Fruit fly (Drosophila melanogaster) whole organism, embryonic: ENCODE measurements around the gene CG33934.
A peak's percentile ranks its signal among the peaks of the same experiment; 100 is the strongest.

Experiments used
- B-H1 ChIP-seq: fragments of 200-800 bp; sonication (Bioruptor generic); IDR thresholded peaks from 3 replicates; pipeline ENCODE4 v1.3.6; 2022; ENCODE audit warnings: missing biosample characterization, missing genetic modification characterization
- B-H2 ChIP-seq: fragments of 200-800 bp; sonication (Bioruptor generic); optimal IDR thresholded peaks from 2 replicates; lab custom pipeline; 2018; ENCODE audit warnings: missing biosample characterization, mild to moderate bottlenecking, missing genetic modification characterization
- CG11093 ChIP-seq: fragments of 200-800 bp; sonication (Bioruptor generic); IDR thresholded peaks from 3 replicates; pipeline ENCODE4 v1.3.6; 2022; ENCODE audit warnings: missing biosample characterization, missing genetic modification characterization
- CG13624 ChIP-seq: fragments of 200-800 bp; sonication (Bioruptor generic); optimal IDR thresholded peaks from 2 replicates; lab custom pipeline; 2016; ENCODE audit warnings: missing biosample characterization, missing genetic modification characterization
- CG15011 ChIP-seq: fragments of 200-800 bp; sonication (Bioruptor generic); optimal IDR thresholded peaks from 3 replicates; lab custom pipeline; 2018; ENCODE audit warnings: missing biosample characterization, mild to moderate bottlenecking, missing genetic modification characterization
- CG1603 ChIP-seq: fragments of 200-800 bp; sonication (Bioruptor generic); optimal IDR thresholded peaks from 2 replicates; lab custom pipeline; 2019; ENCODE audit warnings: missing biosample characterization, mild to moderate bottlenecking, missing genetic modification characterization, moderate library complexity
- CG17612 ChIP-seq: fragments of 200-800 bp; sonication (Bioruptor generic); IDR thresholded peaks from 2 replicates; pipeline ENCODE4 v1.3.6; 2022; ENCODE audit warnings: missing biosample characterization, missing genetic modification characterization
- CG18262 ChIP-seq: fragments of 200-800 bp; optimal IDR thresholded peaks from 3 replicates; lab custom pipeline; 2019; ENCODE audit warnings: missing biosample characterization, mild to moderate bottlenecking, missing genetic modification characterization, moderate library complexity
- CG1832 ChIP-seq: fragments of 200-800 bp; sonication (Bioruptor generic); optimal IDR thresholded peaks from 2 replicates; lab custom pipeline; 2017; ENCODE audit warnings: missing biosample characterization, mild to moderate bottlenecking, missing genetic modification characterization, inconsistent platforms
- CG18764 ChIP-seq: fragments of 200-800 bp; sonication (Bioruptor generic); optimal IDR thresholded peaks from 3 replicates; lab custom pipeline; 2016; ENCODE audit warnings: missing biosample characterization, missing genetic modification characterization
- CG2129 ChIP-seq: fragments of 200-800 bp; sonication (Bioruptor generic); IDR thresholded peaks from 2 replicates; pipeline ENCODE4 v1.3.6; 2022; ENCODE audit warnings: missing biosample characterization, missing genetic modification characterization; ENCODE audit not compliant: partially characterized antibody
- CG2678 ChIP-seq: fragments of 200-800 bp; sonication (Bioruptor generic); optimal IDR thresholded peaks from 3 replicates; lab custom pipeline; 2019; ENCODE audit warnings: missing biosample characterization, mild to moderate bottlenecking, missing genetic modification characterization, moderate library complexity
- CG3065 ChIP-seq: fragments of 200-800 bp; sonication (Bioruptor generic); optimal IDR thresholded peaks from 2 replicates; lab custom pipeline; 2016; ENCODE audit warnings: missing biosample characterization, missing genetic modification characterization
- CG31388 ChIP-seq: fragments of 200-800 bp; sonication (Bioruptor generic); optimal IDR thresholded peaks from 2 replicates; lab custom pipeline; 2016; ENCODE audit warnings: missing biosample characterization, missing genetic modification characterization
- CG3838 ChIP-seq: fragments of 200-800 bp; sonication (Bioruptor generic); optimal IDR thresholded peaks from 3 replicates; lab custom pipeline; 2016; ENCODE audit warnings: missing biosample characterization, missing genetic modification characterization
- CG43689 ChIP-seq: fragments of 200-800 bp; sonication (Bioruptor generic); IDR thresholded peaks from 2 replicates; pipeline ENCODE4 v1.3.6; 2022; ENCODE audit warnings: missing biosample characterization, missing genetic modification characterization
- CG5953 ChIP-seq: fragments of 200-800 bp; sonication (Bioruptor generic); IDR thresholded peaks from 2 replicates; pipeline ENCODE4 v1.3.6; 2022; ENCODE audit warnings: missing biosample characterization, missing genetic modification characterization
- CG7987 ChIP-seq: fragments of 200-800 bp; sonication (Bioruptor generic); optimal IDR thresholded peaks from 2 replicates; lab custom pipeline; 2018; ENCODE audit warnings: missing biosample characterization, mild to moderate bottlenecking, missing genetic modification characterization, moderate library complexity
- CG8944 ChIP-seq: fragments of 200-800 bp; sonication (Bioruptor generic); optimal IDR thresholded peaks from 3 replicates; lab custom pipeline; 2016; ENCODE audit warnings: missing biosample characterization, missing genetic modification characterization
- D ChIP-seq, 2 experiments: fragments of 200-800 bp in 1 of 2; fragments of >200 bp in 1 of 2; sonication (Bioruptor generic) in 1 of 2; optimal IDR thresholded peaks; 2 replicates in 1 of 2; 3 replicates in 1 of 2; lab custom pipeline; 2017; ENCODE audit warnings: mild to moderate bottlenecking in 1 of 2, missing biosample characterization in 1 of 2, missing genetic modification characterization in 1 of 2, missing genetic modification reagents in 1 of 2
- Dbx ChIP-seq: fragments of 200-800 bp; sonication (Bioruptor generic); IDR thresholded peaks from 3 replicates; pipeline ENCODE4 v1.3.6; 2022; ENCODE audit warnings: missing biosample characterization, missing genetic modification characterization
- Drgx ChIP-seq: fragments of 200-800 bp; sonication (Bioruptor generic); IDR thresholded peaks from 2 replicates; pipeline ENCODE4 v1.3.6; 2022; ENCODE audit warnings: missing biosample characterization, missing genetic modification characterization
- E2f2 ChIP-seq: fragments of 200-800 bp; sonication (Bioruptor generic); IDR thresholded peaks from 2 replicates; pipeline ENCODE4 v1.3.6; 2022; ENCODE audit warnings: missing biosample characterization, missing genetic modification characterization
- HHEX ChIP-seq: fragments of 200-800 bp; sonication (Bioruptor generic); optimal IDR thresholded peaks from 3 replicates; lab custom pipeline; 2017; ENCODE audit warnings: missing biosample characterization, mild to moderate bottlenecking, missing genetic modification characterization, missing genetic modification reagents
- HLH4C ChIP-seq: fragments of 200-800 bp; sonication (Bioruptor generic); IDR thresholded peaks from 3 replicates; pipeline ENCODE4 v1.3.6; 2022; ENCODE audit warnings: missing biosample characterization, missing genetic modification characterization; ENCODE audit not compliant: partially characterized antibody
- Mad ChIP-seq: fragments of 200-800 bp; sonication (Bioruptor generic); optimal IDR thresholded peaks from 2 replicates; lab custom pipeline; 2016; ENCODE audit warnings: missing biosample characterization, missing genetic modification characterization
- Neu2 ChIP-seq: fragments of 200-800 bp; sonication (Bioruptor generic); optimal IDR thresholded peaks from 3 replicates; lab custom pipeline; 2016; ENCODE audit warnings: missing biosample characterization, missing genetic modification characterization, borderline replicate concordance
- Trl ChIP-seq, 3 experiments: fragments of >200 bp in 2 of 3; fragments of 200-800 bp in 1 of 3; sonication (Bioruptor generic) in 1 of 3; optimal IDR thresholded peaks; 2 replicates in 1 of 3; 3 replicates in 2 of 3; lab custom pipeline; 2016 to 2017; ENCODE audit warnings: missing biosample characterization in 1 of 3, missing genetic modification characterization in 1 of 3
- amos ChIP-seq: fragments of 200-800 bp; sonication (Bioruptor generic); IDR thresholded peaks from 2 replicates; pipeline ENCODE4 v1.3.6; 2022; ENCODE audit warnings: missing biosample characterization, missing genetic modification characterization; ENCODE audit not compliant: partially characterized antibody
- ap ChIP-seq: fragments of 200-800 bp; sonication (Bioruptor generic); IDR thresholded peaks from 2 replicates; pipeline ENCODE4 v1.3.6; 2022; ENCODE audit warnings: missing biosample characterization, missing genetic modification characterization
- ara ChIP-seq: fragments of 200-800 bp; sonication (Bioruptor generic); IDR thresholded peaks from 2 replicates; pipeline ENCODE4 v1.3.6; 2022; ENCODE audit warnings: missing biosample characterization, missing genetic modification characterization
- az2 ChIP-seq: fragments of 200-800 bp; sonication (Bioruptor generic); optimal IDR thresholded peaks from 3 replicates; lab custom pipeline; 2016; ENCODE audit warnings: missing biosample characterization, missing genetic modification characterization
- bowl ChIP-seq: fragments of 200-800 bp; sonication (Bioruptor generic); IDR thresholded peaks from 2 replicates; pipeline ENCODE4 v1.3.6; 2022; ENCODE audit warnings: missing biosample characterization, missing genetic modification characterization
- btn ChIP-seq: fragments of 200-800 bp; sonication (Bioruptor generic); optimal IDR thresholded peaks from 2 replicates; lab custom pipeline; 2016; ENCODE audit warnings: missing biosample characterization, missing genetic modification characterization
- ci ChIP-seq: fragments of 200-800 bp; sonication (Bioruptor generic); IDR thresholded peaks from 3 replicates; pipeline ENCODE4 v1.3.6; 2022; ENCODE audit warnings: missing biosample characterization, missing genetic modification characterization
- dan ChIP-seq: fragments of 200-800 bp; sonication (Bioruptor generic); IDR thresholded peaks from 2 replicates; pipeline ENCODE4 v1.3.6; 2022; ENCODE audit warnings: missing biosample characterization, missing genetic modification characterization
- ems ChIP-seq: fragments of 200-800 bp; sonication (Bioruptor generic); optimal IDR thresholded peaks from 3 replicates; lab custom pipeline; 2016; ENCODE audit warnings: missing biosample characterization, missing genetic modification characterization
- grau ChIP-seq: fragments of 200-800 bp; optimal IDR thresholded peaks from 3 replicates; lab custom pipeline; 2019; ENCODE audit warnings: missing biosample characterization, mild to moderate bottlenecking, missing genetic modification characterization, moderate library complexity
- lilli ChIP-seq: fragments of 200-800 bp; sonication (Bioruptor generic); optimal IDR thresholded peaks from 3 replicates; lab custom pipeline; 2016; ENCODE audit warnings: missing biosample characterization, missing genetic modification characterization
- lov ChIP-seq, 2 experiments: fragments of 200-800 bp in 1 of 2; fragments of >200 bp in 1 of 2; sonication (Bioruptor generic) in 1 of 2; IDR thresholded peaks in 1 of 2; optimal IDR thresholded peaks in 1 of 2; 2 replicates in 1 of 2; 3 replicates in 1 of 2; pipeline versions ENCODE4 v1.3.6 to Lab custom; 2017 to 2022; ENCODE audit warnings: missing biosample characterization in 1 of 2, missing genetic modification characterization in 1 of 2
- mam ChIP-seq: fragments of 200-800 bp; sonication (Bioruptor generic); optimal IDR thresholded peaks from 3 replicates; lab custom pipeline; 2016; ENCODE audit warnings: missing biosample characterization, missing genetic modification characterization
- pb ChIP-seq: fragments of 200-800 bp; sonication (Bioruptor generic); optimal IDR thresholded peaks from 3 replicates; lab custom pipeline; 2016; ENCODE audit warnings: missing biosample characterization, missing genetic modification characterization
- peb ChIP-seq: fragments of 200-800 bp; sonication (Bioruptor generic); IDR thresholded peaks from 2 replicates; pipeline ENCODE4 v1.3.6; 2022; ENCODE audit warnings: missing biosample characterization, missing genetic modification characterization
- pho ChIP-seq: fragments of 200-800 bp; sonication (Bioruptor generic); optimal IDR thresholded peaks from 2 replicates; lab custom pipeline; 2016; ENCODE audit warnings: missing biosample characterization, missing genetic modification characterization
- sisA ChIP-seq: fragments of 200-800 bp; sonication (Bioruptor generic); IDR thresholded peaks from 2 replicates; pipeline ENCODE4 v1.3.6; 2022; ENCODE audit warnings: missing biosample characterization, missing genetic modification characterization
- sna ChIP-seq: fragments of 200-800 bp; sonication (Bioruptor generic); IDR thresholded peaks from 2 replicates; pipeline ENCODE4 v1.3.6; 2022; ENCODE audit warnings: missing biosample characterization, missing genetic modification characterization; ENCODE audit not compliant: partially characterized antibody
- ssp ChIP-seq: fragments of 200-800 bp; sonication (Bioruptor generic); IDR thresholded peaks from 2 replicates; pipeline ENCODE4 v1.3.6; 2022; ENCODE audit warnings: missing biosample characterization, missing genetic modification characterization
- stwl ChIP-seq: fragments of 200-800 bp; sonication (Bioruptor generic); optimal IDR thresholded peaks from 3 replicates; lab custom pipeline; 2018; ENCODE audit warnings: missing biosample characterization, mild to moderate bottlenecking, missing genetic modification characterization, moderate library complexity
- trh ChIP-seq: fragments of 200-800 bp; sonication (Bioruptor generic); optimal IDR thresholded peaks from 2 replicates; lab custom pipeline; 2016; ENCODE audit warnings: missing biosample characterization, missing genetic modification characterization
- zen2 ChIP-seq: fragments of 200-800 bp; sonication (Bioruptor generic); IDR thresholded peaks from 3 replicates; pipeline ENCODE4 v1.3.6; 2022; ENCODE audit warnings: missing biosample characterization, missing genetic modification characterization; ENCODE audit not compliant: partially characterized antibody

CG33934 gene

dm6 chr3R:20035887-20036286 is 6.7 kb upstream of the CG33934 start, which contains the start of gene Regnase-1 (continued):
- TF ChIP-seq CG31388 (GFP tag; lab: Kevin White, UChicago) = peak; percentile 49
- TF ChIP-seq pho (GFP tag; lab: Kevin White, UChicago) = peak; percentile 91
- no peak for TF ChIP-seq lov (optimal IDR thresholded peaks at IDR 0.05; lab: Kevin White, UChicago)
- peak; percentile 96 for TF ChIP-seq lov (GFP tag; IDR thresholded peaks at IDR 0.05; lab: Robert Waterston, UW)
- TF ChIP-seq trh (GFP tag; lab: Kevin White, UChicago) = peak; percentile 93
- TF ChIP-seq pb (GFP tag; lab: Kevin White, UChicago) = peak; percentile 89
- TF ChIP-seq sisA = no peak
- peak; percentile 83 for TF ChIP-seq B-H1 (GFP tag; lab: Robert Waterston, UW)
- peak; percentile 76 for TF ChIP-seq CG43689 (GFP tag; lab: Robert Waterston, UW)
- TF ChIP-seq Trl (optimal IDR thresholded peaks at IDR 0.05; lab: Kevin White, UChicago) = no peak
- peak; percentile 91 for TF ChIP-seq Trl (GFP tag; optimal IDR thresholded peaks at IDR 0.05; lab: Kevin White, UChicago)
- TF ChIP-seq CG18764 (GFP tag; lab: Kevin White, UChicago) = peak; percentile 89
- TF ChIP-seq HHEX (GFP tag; lab: Kevin White, UChicago) = peak; percentile 96
- TF ChIP-seq HLH4C (GFP tag; lab: Robert Waterston, UW) = peak; percentile 93
- peak; percentile 94 for TF ChIP-seq CG13624 (GFP tag; lab: Kevin White, UChicago)
- TF ChIP-seq CG18262 (tag; lab: Kevin White, UChicago) = peak; percentile 87
- peak; percentile 99 for TF ChIP-seq stwl (tag; lab: Kevin White, UChicago)
- peak; percentile 95 for TF ChIP-seq zen2 (GFP tag; lab: Robert Waterston, UW)
- peak; percentile 92 for TF ChIP-seq Dbx (GFP tag; lab: Robert Waterston, UW)
- TF ChIP-seq ci (GFP tag; lab: Robert Waterston, UW) = peak; percentile 99
- peak; percentile 87 for TF ChIP-seq CG3065
- peak; percentile 78 for TF ChIP-seq az2 (GFP tag; lab: Kevin White, UChicago)
- TF ChIP-seq ssp = peak; percentile 65
- TF ChIP-seq CG5953 = peak; percentile 85
- peak; percentile 90 for TF ChIP-seq ara (GFP tag; lab: Robert Waterston, UW)
- peak; percentile 98 for TF ChIP-seq E2f2 (GFP tag; lab: Robert Waterston, UW)
- TF ChIP-seq CG15011 (GFP tag; lab: Kevin White, UChicago) = peak; percentile 92
- TF ChIP-seq CG2678 (tag; lab: Kevin White, UChicago) = peak; percentile 82
- TF ChIP-seq CG2129 (GFP tag; lab: Robert Waterston, UW) = peak; percentile 88
- TF ChIP-seq grau (tag; lab: Kevin White, UChicago) = peak; percentile 85
- peak; percentile 98 for TF ChIP-seq CG7987 (GFP tag; lab: Kevin White, UChicago)
- no peak for TF ChIP-seq dan (GFP tag; lab: Robert Waterston, UW)
- TF ChIP-seq Drgx (GFP tag; lab: Robert Waterston, UW) = peak; percentile 66
- TF ChIP-seq ap (GFP tag; lab: Robert Waterston, UW) = peak; percentile 79
- TF ChIP-seq sna (GFP tag; lab: Robert Waterston, UW) = peak; percentile 95
- TF ChIP-seq CG8944 (GFP tag; lab: Kevin White, UChicago) = peak; percentile 60
- peak; percentile 82 for TF ChIP-seq CG3838 (GFP tag; lab: Kevin White, UChicago)
- TF ChIP-seq CG1832 (GFP tag; lab: Kevin White, UChicago) = no peak
- no peak; the same call in 2 of the 3 replicates for TF ChIP-seq CG11093
- peak; percentile 98 for TF ChIP-seq amos (GFP tag; lab: Robert Waterston, UW)
- TF ChIP-seq Mad (GFP tag; lab: Kevin White, UChicago) = peak; percentile 92
- peak; percentile 84 for TF ChIP-seq lilli (GFP tag; lab: Kevin White, UChicago)
- peak; percentile 78 for TF ChIP-seq D (optimal IDR thresholded peaks at IDR 0.05; lab: Kevin White, UChicago)
- peak; percentile 86 for TF ChIP-seq D (GFP tag; optimal IDR thresholded peaks at IDR 0.05; lab: Kevin White, UChicago)
- TF ChIP-seq B-H2 (GFP tag; lab: Kevin White, UChicago) = peak; percentile 96
- TF ChIP-seq mam (GFP tag; lab: Kevin White, UChicago) = peak; percentile 80
- TF ChIP-seq Neu2 = peak; percentile 62
- TF ChIP-seq ems (GFP tag; lab: Kevin White, UChicago) = peak; percentile 80
- TF ChIP-seq bowl (GFP tag; lab: Robert Waterston, UW) = peak; percentile 84
- TF ChIP-seq CG1603 (tag; lab: Kevin White, UChicago) = peak; percentile 96
- TF ChIP-seq btn (GFP tag; lab: Kevin White, UChicago) = peak; percentile 83
- peak; percentile 58; the same call in 1 of the 2 replicates for TF ChIP-seq peb
- peak; percentile 61; the same call in 1 of the 2 replicates for TF ChIP-seq CG17612
